Fruit fly (Drosophila melanogaster) whole organism, adult: ENCODE measurements around the gene timeout.
A peak's percentile ranks its signal among the peaks of the same experiment; 100 is the strongest.

Source experiments
- CG11617 ChIP-seq: fragments of 200-800 bp; sonication (Bioruptor generic); optimal IDR thresholded peaks from 2 replicates; lab custom pipeline; 2017; ENCODE audit warnings: mild to moderate bottlenecking, missing biosample characterization, missing genetic modification reagents, missing genetic modification characterization
- CG12768 ChIP-seq: fragments of 200-800 bp; sonication (Bioruptor generic); optimal IDR thresholded peaks from 2 replicates; lab custom pipeline; 2017; ENCODE audit warnings: missing biosample characterization, missing genetic modification characterization, mild to moderate bottlenecking, moderate library complexity, missing genetic modification reagents
- CG14711 ChIP-seq: fragments of 200-800 bp; sonication (Bioruptor generic); optimal IDR thresholded peaks from 2 replicates; lab custom pipeline; 2018; ENCODE audit warnings: missing biosample characterization, mild to moderate bottlenecking, missing genetic modification characterization, moderate library complexity
- CG1620 ChIP-seq: fragments of 200-800 bp; sonication (Bioruptor generic); optimal IDR thresholded peaks from 2 replicates; lab custom pipeline; 2016; ENCODE audit warnings: missing biosample characterization, missing genetic modification characterization
- CG33017 ChIP-seq: fragments of 200-800 bp; sonication (Bioruptor generic); optimal IDR thresholded peaks from 2 replicates; lab custom pipeline; 2018; ENCODE audit warnings: missing biosample characterization, mild to moderate bottlenecking, missing genetic modification characterization, moderate library complexity
- CG5204 ChIP-seq: fragments of 200-800 bp; sonication (Bioruptor generic); optimal IDR thresholded peaks from 2 replicates; lab custom pipeline; 2016; ENCODE audit warnings: missing biosample characterization, missing genetic modification characterization
- CG7045 ChIP-seq: fragments of 200-800 bp; sonication (Bioruptor generic); optimal IDR thresholded peaks from 2 replicates; lab custom pipeline; 2017; ENCODE audit warnings: missing biosample characterization, mild to moderate bottlenecking, missing genetic modification characterization
- CG7101 ChIP-seq: fragments of 200-800 bp; sonication (Bioruptor generic); optimal IDR thresholded peaks from 2 replicates; lab custom pipeline; 2018; ENCODE audit warnings: missing biosample characterization, mild to moderate bottlenecking, missing genetic modification characterization, moderate library complexity
- Clk ChIP-seq: fragments of 200-800 bp; sonication (Bioruptor generic); optimal IDR thresholded peaks from 2 replicates; lab custom pipeline; 2017; ENCODE audit warnings: missing biosample characterization, missing genetic modification characterization
- Crg-1 ChIP-seq: fragments of 200-800 bp; sonication (Bioruptor generic); optimal IDR thresholded peaks from 2 replicates; lab custom pipeline; 2016; ENCODE audit warnings: missing biosample characterization, missing genetic modification characterization
- Hr96 ChIP-seq: fragments of 200-800 bp; sonication (Bioruptor generic); optimal IDR thresholded peaks from 2 replicates; lab custom pipeline; 2016; ENCODE audit warnings: missing biosample characterization, missing genetic modification characterization
- Mnt ChIP-seq: fragments of 200-800 bp; sonication (Bioruptor generic); optimal IDR thresholded peaks from 2 replicates; lab custom pipeline; 2016; ENCODE audit warnings: missing biosample characterization, mild to moderate bottlenecking, missing genetic modification characterization
- bab1 ChIP-seq: fragments of 200-800 bp; sonication (Bioruptor generic); optimal IDR thresholded peaks from 3 replicates; lab custom pipeline; 2019; ENCODE audit warnings: missing biosample characterization, mild to moderate bottlenecking, missing genetic modification characterization, moderate library complexity
- cic ChIP-seq: fragments of 200-800 bp; sonication (Bioruptor generic); optimal IDR thresholded peaks from 2 replicates; lab custom pipeline; 2017; ENCODE audit warnings: missing biosample characterization, mild to moderate bottlenecking, missing genetic modification characterization, moderate library complexity
- cnc ChIP-seq, 2 experiments: fragments of >200 bp; optimal IDR thresholded peaks; 2 replicates each; lab custom pipeline; 2017
- kay ChIP-seq: fragments of 200-800 bp; sonication (Bioruptor generic); peaks from one replicate; lab custom pipeline; 2016; ENCODE audit warnings: missing biosample characterization, missing genetic modification characterization, borderline replicate concordance
- ovo ChIP-seq: fragments of 200-800 bp; sonication (Bioruptor generic); optimal IDR thresholded peaks from 2 replicates; lab custom pipeline; 2016; ENCODE audit warnings: missing biosample characterization, missing genetic modification characterization
- pad ChIP-seq: fragments of 200-800 bp; sonication (Bioruptor generic); optimal IDR thresholded peaks from 3 replicates; lab custom pipeline; 2017; ENCODE audit warnings: missing biosample characterization, missing genetic modification characterization, mild to moderate bottlenecking, moderate library complexity, missing genetic modification reagents
- tj ChIP-seq: fragments of 200-800 bp; sonication (Bioruptor generic); optimal IDR thresholded peaks from 3 replicates; lab custom pipeline; 2017; ENCODE audit warnings: missing biosample characterization, mild to moderate bottlenecking, missing genetic modification characterization, moderate library complexity
- toe ChIP-seq: fragments of 200-800 bp; sonication (Bioruptor generic); optimal IDR thresholded peaks from 2 replicates; lab custom pipeline; 2016; ENCODE audit warnings: missing biosample characterization, missing genetic modification characterization

The timeout gene

dm6 chr3R:13075728-13076127 is 12.7 kb upstream of the timeout start:
- TF ChIP-seq bab1 (GFP tag; lab: Kevin White, UChicago): no peak
- no peak for TF ChIP-seq Crg-1 (GFP tag; lab: Kevin White, UChicago)
- no peak for TF ChIP-seq toe (GFP tag; lab: Kevin White, UChicago)
- TF ChIP-seq CG7101 (tag; lab: Kevin White, UChicago): no peak
- no peak for TF ChIP-seq kay (GFP tag; lab: Kevin White, UChicago)
- no peak for TF ChIP-seq cic
- TF ChIP-seq ovo (GFP tag; lab: Kevin White, UChicago): no peak
- TF ChIP-seq CG5204: no peak
- TF ChIP-seq CG11617 (GFP tag; lab: Kevin White, UChicago): no peak
- TF ChIP-seq Hr96 (GFP tag; lab: Kevin White, UChicago): no peak
- TF ChIP-seq CG12768 (GFP tag; lab: Kevin White, UChicago): no peak
- TF ChIP-seq Mnt (GFP tag; lab: Kevin White, UChicago): no peak
- TF ChIP-seq cnc (optimal IDR thresholded peaks at IDR 0.05; lab: Kevin White, UChicago): no peak
- no peak for TF ChIP-seq CG33017
- no peak for TF ChIP-seq Clk (GFP tag; lab: Kevin White, UChicago)

- TF ChIP-seq CG7101 (tag; lab: Kevin White, UChicago): no peak
- no peak for TF ChIP-seq Hr96 (GFP tag; lab: Kevin White, UChicago)
- TF ChIP-seq cnc (optimal IDR thresholded peaks at IDR 0.05; lab: Kevin White, UChicago): no peak
- TF ChIP-seq CG12768 (GFP tag; lab: Kevin White, UChicago): no peak
- TF ChIP-seq kay (GFP tag; lab: Kevin White, UChicago): no peak
- TF ChIP-seq CG33017: no peak
- TF ChIP-seq Clk (GFP tag; lab: Kevin White, UChicago): no peak
- no peak for TF ChIP-seq toe (GFP tag; lab: Kevin White, UChicago)
- TF ChIP-seq bab1 (GFP tag; lab: Kevin White, UChicago): no peak
- TF ChIP-seq tj: no peak
- no peak for TF ChIP-seq Crg-1 (GFP tag; lab: Kevin White, UChicago)
- no peak for TF ChIP-seq CG1620
- TF ChIP-seq Mnt (GFP tag; lab: Kevin White, UChicago): no peak
- no peak for TF ChIP-seq pad (GFP tag; lab: Kevin White, UChicago)
- TF ChIP-seq CG14711: no peak
- TF ChIP-seq CG5204: no peak
- TF ChIP-seq CG7045 (GFP tag; lab: Kevin White, UChicago): no peak
These were observed 11.2 kb upstream of the timeout start for dm6 chr3R:13077262-13077661.

- TF ChIP-seq CG7045 (GFP tag; lab: Kevin White, UChicago): no peak
- TF ChIP-seq Mnt (GFP tag; lab: Kevin White, UChicago): no peak
- no peak for TF ChIP-seq Crg-1 (GFP tag; lab: Kevin White, UChicago)
- TF ChIP-seq CG12768 (GFP tag; lab: Kevin White, UChicago): no peak
- no peak for TF ChIP-seq Clk (GFP tag; lab: Kevin White, UChicago)
- no peak for TF ChIP-seq CG11617 (GFP tag; lab: Kevin White, UChicago)
- no peak for TF ChIP-seq cnc (optimal IDR thresholded peaks at IDR 0.05; lab: Kevin White, UChicago)
- no peak for TF ChIP-seq CG7101 (tag; lab: Kevin White, UChicago)
- peak; percentile 49 for TF ChIP-seq CG1620
- TF ChIP-seq toe (GFP tag; lab: Kevin White, UChicago): no peak
- no peak for TF ChIP-seq CG5204
- TF ChIP-seq CG14711: no peak
- no peak for TF ChIP-seq tj
- TF ChIP-seq CG33017: no peak
- peak; percentile 77 for TF ChIP-seq bab1 (GFP tag; lab: Kevin White, UChicago)
- TF ChIP-seq Hr96 (GFP tag; lab: Kevin White, UChicago): no peak
- peak; percentile 13 for TF ChIP-seq pad (GFP tag; lab: Kevin White, UChicago)
- TF ChIP-seq cic: no peak
- no peak for TF ChIP-seq ovo (GFP tag; lab: Kevin White, UChicago)
- TF ChIP-seq kay (GFP tag; lab: Kevin White, UChicago): no peak
These were observed 10.2 kb upstream of the timeout start for dm6 chr3R:13078263-13078662.

- TF ChIP-seq CG7101 (tag; lab: Kevin White, UChicago) (no peak), cnc (optimal IDR thresholded peaks at IDR 0.05; lab: Kevin White, UChicago) (no peak), CG1620 (no peak), Clk (GFP tag; lab: Kevin White, UChicago) (no peak), ovo (GFP tag; lab: Kevin White, UChicago) (no peak), tj (no peak), CG12768 (GFP tag; lab: Kevin White, UChicago) (no peak), cic (no peak), CG14711 (no peak), CG7045 (GFP tag; lab: Kevin White, UChicago) (no peak), bab1 (GFP tag; lab: Kevin White, UChicago) (no peak), Hr96 (GFP tag; lab: Kevin White, UChicago) (no peak)
These were observed 6.1 kb upstream of the timeout start for dm6 chr3R:13082382-13082781.

- no peak for TF ChIP-seq CG14711
- no peak for TF ChIP-seq toe (GFP tag; lab: Kevin White, UChicago)
- no peak for TF ChIP-seq kay (GFP tag; lab: Kevin White, UChicago)
- TF ChIP-seq cic: no peak
- TF ChIP-seq CG7045 (GFP tag; lab: Kevin White, UChicago): no peak
- TF ChIP-seq CG11617 (GFP tag; lab: Kevin White, UChicago): no peak
- no peak for TF ChIP-seq CG12768 (GFP tag; lab: Kevin White, UChicago)
- no peak for TF ChIP-seq Mnt (GFP tag; lab: Kevin White, UChicago)
These were observed 2.5 kb upstream of the timeout start, which contains the start of gene CG43063 for dm6 chr3R:13085924-13086323. TSS of gene CG43063 (plus strand) at chr3R:13086224.

- TF ChIP-seq CG14711 (no peak), ovo (GFP tag; lab: Kevin White, UChicago) (no peak), kay (GFP tag; lab: Kevin White, UChicago) (no peak), cnc (optimal IDR thresholded peaks at IDR 0.05; lab: Kevin White, UChicago) (no peak), CG11617 (GFP tag; lab: Kevin White, UChicago) (no peak), pad (GFP tag; lab: Kevin White, UChicago) (no peak)
These were observed 491 bp downstream of the timeout start, which contains the start of gene CG34308 for dm6 chr3R:13088942-13089341. TSS of gene CG34308 (plus strand) at chr3R:13089242.
